Fruit fly (Drosophila melanogaster) Kc167 (cell line): ENCODE measurements around the gene CG42263.

ENCODE experiments used
- Myc ChIP-seq: fragments of >200 bp; optimal IDR thresholded peaks from 2 replicates; lab custom pipeline; 2017; ENCODE audit warnings: missing external identifiers
- Sin3A ChIP-seq: fragments of >200 bp; optimal IDR thresholded peaks from 2 replicates; lab custom pipeline; 2018; ENCODE audit warnings: missing external identifiers
- h ChIP-seq: fragments of >200 bp; optimal IDR thresholded peaks from 3 replicates; lab custom pipeline; 2018; ENCODE audit warnings: missing external identifiers
- insv ChIP-seq: fragments of >200 bp; optimal IDR thresholded peaks from 3 replicates; lab custom pipeline; 2018; ENCODE audit warnings: missing external identifiers
- psq ChIP-seq: fragments of >200 bp; optimal IDR thresholded peaks from 2 replicates; lab custom pipeline; 2017; ENCODE audit warnings: missing external identifiers
- ttk ChIP-seq: sonication (Bioruptor generic); optimal IDR thresholded peaks from 2 replicates; lab custom pipeline; 2017; ENCODE audit warnings: missing external identifiers

Gene CG42263

dm6 chr3L:19955699-19956098, at the start of gene CG42263:
TSS of gene CG42263 (minus strand) at chr3L:19955799.
- no peak for TF ChIP-seq insv (lab: Kevin White, UChicago)
- no peak for TF ChIP-seq Myc
- TF ChIP-seq Sin3A: no peak
- no peak for TF ChIP-seq h (lab: Kevin White, UChicago)
- TF ChIP-seq psq: no peak
- no peak for TF ChIP-seq ttk (lab: Kevin White, UChicago)

dm6 chr3L:20005033-20005782, 49.6 kb upstream of the CG42263 start, which contains the start of gene kug:
TSS of gene kug (plus strand) at chr3L:20005301.
- TF ChIP-seq insv (lab: Kevin White, UChicago) (no peak), psq (no peak), ttk (lab: Kevin White, UChicago) (no peak), h (lab: Kevin White, UChicago) (no peak)

- TF ChIP-seq h (lab: Kevin White, UChicago) (no peak), ttk (lab: Kevin White, UChicago) (no peak), Myc (no peak), psq (no peak), Sin3A (no peak), insv (lab: Kevin White, UChicago) (no peak)
Observed at dm6 chr3L:20004442-20004869, 48.9 kb upstream of the CG42263 start.

- no peak for TF ChIP-seq Sin3A
- no peak for TF ChIP-seq Myc
- TF ChIP-seq insv (lab: Kevin White, UChicago): no peak
- no peak for TF ChIP-seq h (lab: Kevin White, UChicago)
- TF ChIP-seq psq: no peak
Observed at dm6 chr3L:20003235-20003493, 47.6 kb upstream of the CG42263 start.

dm6 chr3L:20002482-20003234, 47.1 kb upstream of the CG42263 start, which contains the start of gene CG7668:
TSS of gene CG7668 (plus strand) at chr3L:20002736.
- TF ChIP-seq Myc (no peak), ttk (lab: Kevin White, UChicago) (no peak), h (lab: Kevin White, UChicago) (no peak), psq (no peak), insv (lab: Kevin White, UChicago) (no peak), Sin3A (no peak)

- TF ChIP-seq h (lab: Kevin White, UChicago): no peak
- TF ChIP-seq insv (lab: Kevin White, UChicago): no peak
Observed at dm6 chr3L:20000878-20001640, 45.5 kb upstream of the CG42263 start.

dm6 chr3L:20000081-20000736, 44.6 kb upstream of the CG42263 start, which contains the start of the genes Tom20 and Gabat:
TSS of gene Tom20 (plus strand) at chr3L:20000644.
TSS of gene Gabat (minus strand) at chr3L:20000686.
- TF ChIP-seq insv (lab: Kevin White, UChicago) (no peak), ttk (lab: Kevin White, UChicago) (no peak), psq (no peak)

dm6 chr3L:19994015-19994414, 38.4 kb upstream of the CG42263 start:
- no peak for TF ChIP-seq ttk (lab: Kevin White, UChicago)
- TF ChIP-seq psq: no peak
- no peak for TF ChIP-seq insv (lab: Kevin White, UChicago)
- no peak for TF ChIP-seq h (lab: Kevin White, UChicago)
- no peak for TF ChIP-seq Sin3A
- TF ChIP-seq Myc: no peak

dm6 chr3L:19991714-19992231, 36.2 kb upstream of the CG42263 start, which contains the start of the genes CG7646 and Nca:
TSS of gene CG7646 (plus strand) at chr3L:19991887.
TSS of gene Nca (plus strand) at chr3L:19991887.
- TF ChIP-seq insv (lab: Kevin White, UChicago) (no peak), Sin3A (no peak), h (lab: Kevin White, UChicago) (no peak), ttk (lab: Kevin White, UChicago) (no peak), psq (no peak), Myc (no peak)

dm6 chr3L:19991120-19991519, 35.5 kb upstream of the CG42263 start, which contains the start of gene fln:
TSS of gene fln (minus strand) at chr3L:19991220.
- TF ChIP-seq ttk (lab: Kevin White, UChicago) (no peak), psq (no peak), insv (lab: Kevin White, UChicago) (no peak), Sin3A (no peak)

- TF ChIP-seq Myc: no peak
- TF ChIP-seq psq: no peak
- no peak for TF ChIP-seq ttk (lab: Kevin White, UChicago)
- TF ChIP-seq insv (lab: Kevin White, UChicago): no peak
- no peak for TF ChIP-seq h (lab: Kevin White, UChicago)
- no peak for TF ChIP-seq Sin3A
Observed at dm6 chr3L:19988891-19989290, 33.3 kb upstream of the CG42263 start, which contains the start of gene Csas. TSS of gene Csas (minus strand) at chr3L:19988991.

- no peak for TF ChIP-seq insv (lab: Kevin White, UChicago)
- TF ChIP-seq psq: no peak
- no peak for TF ChIP-seq Myc
- no peak for TF ChIP-seq Sin3A
- TF ChIP-seq h (lab: Kevin White, UChicago): no peak
- no peak for TF ChIP-seq ttk (lab: Kevin White, UChicago)
Observed at dm6 chr3L:19985768-19986167, 30.2 kb upstream of the CG42263 start, which contains the start of the genes hale and schuy. TSS of gene hale (minus strand) at chr3L:19985868. TSS of gene schuy (plus strand) at chr3L:19986093.
